Worm (Caenorhabditis elegans): Measurements from ENCODE around the gene F22F7.8.

Gene F22F7.8

DNA sequence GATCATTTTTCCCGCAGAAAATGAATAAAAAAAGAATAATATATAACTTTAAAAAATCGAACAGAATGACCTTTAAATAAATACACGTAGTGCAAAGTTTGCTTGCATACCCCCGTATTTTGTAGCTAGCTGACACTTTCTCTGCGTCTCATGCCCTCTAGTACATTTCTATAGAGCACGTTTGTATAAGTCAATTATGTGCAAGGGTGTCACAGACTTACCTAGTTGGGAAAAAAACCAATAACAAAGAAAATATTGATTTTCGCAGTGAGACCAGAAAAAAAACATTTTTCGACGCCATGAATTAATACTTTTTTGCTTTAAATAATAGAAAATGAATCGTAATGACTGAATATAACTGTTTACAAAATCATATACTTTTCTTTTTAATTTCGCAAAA is 12.5 kb downstream of the F22F7.8 start, which contains the start of gene ckb-4:
Gene ckb-4, minus strand, starts transcription at position 140 of the 400 bp plus-strand sequence.
- TF ChIP-seq unc-55 (GFP tag; optimal IDR thresholded peaks at IDR 0.05) = peak; percentile 31
- peak; percentile 29 for TF ChIP-seq crh-2 (tag; optimal IDR thresholded peaks at IDR 0.05)
- peak; percentile 47 for TF ChIP-seq nhr-129 (tag; optimal IDR thresholded peaks at IDR 0.05)
- TF ChIP-seq skn-1 (tag; optimal IDR thresholded peaks at IDR 0.05) = no peak
- TF ChIP-seq elt-3 (tag; optimal IDR thresholded peaks at IDR 0.05) = no peak
- no peak for TF ChIP-seq Y55F3AM.14 (GFP tag; optimal IDR thresholded peaks at IDR 0.05)
- peak; percentile 46 for TF ChIP-seq sma-9 (GFP tag; optimal IDR thresholded peaks at IDR 0.05)
- no peak for TF ChIP-seq sma-9 (tag; optimal IDR thresholded peaks at IDR 0.05)
- peak; percentile 71 for TF ChIP-seq C34F6.9 (tag; optimal IDR thresholded peaks at IDR 0.05)
- no peak for TF ChIP-seq nhr-6 (tag; optimal IDR thresholded peaks at IDR 0.05)
- TF ChIP-seq fos-1 (tag; optimal IDR thresholded peaks at IDR 0.05) = peak; percentile 36
- peak; percentile 4 for TF ChIP-seq gmeb-1 (tag; optimal IDR thresholded peaks at IDR 0.05)

DNA sequence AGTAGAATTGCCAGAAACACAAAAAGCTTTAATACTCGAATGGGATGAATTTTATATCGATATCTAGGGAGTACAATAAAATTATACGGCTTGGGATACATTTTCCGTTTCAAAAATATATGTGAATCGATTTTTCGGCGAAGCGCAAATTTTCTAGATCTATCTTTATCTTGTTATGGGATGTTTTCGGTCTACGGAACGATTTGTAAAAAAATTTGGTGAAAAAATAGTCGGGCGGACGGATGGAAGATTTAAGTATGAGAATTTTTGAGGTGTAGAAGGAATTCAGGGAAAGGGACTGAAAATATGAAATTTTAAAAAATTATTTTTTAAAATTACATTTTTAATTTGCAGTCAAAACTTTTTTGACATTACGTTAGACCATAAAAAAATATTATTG is 15.8 kb downstream of the F22F7.8 start, which contains the start of gene F22F7.4:
Gene F22F7.4, minus strand, starts transcription at position 101 of the 400 bp plus-strand sequence.
- no peak for TF ChIP-seq sma-3 (GFP tag; optimal IDR thresholded peaks at IDR 0.05)

DNA sequence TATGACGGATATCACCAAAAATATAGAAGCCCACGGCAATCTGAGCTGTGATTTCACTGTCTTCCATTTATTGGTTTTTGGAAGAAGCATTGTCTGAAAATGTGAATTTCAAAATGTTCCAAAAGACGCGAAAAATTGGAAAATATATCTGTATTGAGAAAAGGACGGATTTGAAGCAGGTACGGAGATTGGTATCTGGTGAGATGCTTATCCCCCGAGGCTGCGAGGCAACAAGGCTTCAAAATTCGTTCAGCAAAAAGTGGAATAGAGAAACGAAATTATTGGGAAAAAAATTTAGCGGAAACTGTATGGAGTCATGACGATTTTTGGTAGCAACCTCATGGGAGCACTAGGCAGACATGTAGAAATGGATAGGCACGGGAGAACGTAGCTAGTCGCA is 18.6 kb downstream of the F22F7.8 start, which contains the start of gene F36F12.1:
Gene F36F12.1, minus strand, starts transcription at position 101 of the 400 bp plus-strand sequence.
- TF ChIP-seq R02D3.7 (tag; optimal IDR thresholded peaks at IDR 0.05) (no peak), ztf-11 (tag; optimal IDR thresholded peaks at IDR 0.05) (no peak), unc-39 (tag; optimal IDR thresholded peaks at IDR 0.05) (no peak), nhr-237 (tag; optimal IDR thresholded peaks at IDR 0.05) (no peak), nhr-11 (tag; optimal IDR thresholded peaks at IDR 0.05) (no peak), gmeb-1 (tag; optimal IDR thresholded peaks at IDR 0.05) (no peak), unc-62 (GFP tag; optimal IDR thresholded peaks at IDR 0.05) (no peak), ztf-4 (tag; optimal IDR thresholded peaks at IDR 0.05) (no peak), nhr-25 (tag; optimal IDR thresholded peaks at IDR 0.05) (no peak), lsy-2 (tag; optimal IDR thresholded peaks at IDR 0.05) (no peak), ceh-82 (tag; optimal IDR thresholded peaks at IDR 0.05) (no peak), fos-1 (tag; optimal IDR thresholded peaks at IDR 0.05) (no peak), egl-27 (tag; optimal IDR thresholded peaks at IDR 0.05) (no peak), mdl-1 (tag; optimal IDR thresholded peaks at IDR 0.05) (no peak), nhr-77 (tag; optimal IDR thresholded peaks at IDR 0.05) (no peak), crh-2 (tag; optimal IDR thresholded peaks at IDR 0.05) (no peak), ceh-16 (tag; optimal IDR thresholded peaks at IDR 0.05) (no peak)

DNA sequence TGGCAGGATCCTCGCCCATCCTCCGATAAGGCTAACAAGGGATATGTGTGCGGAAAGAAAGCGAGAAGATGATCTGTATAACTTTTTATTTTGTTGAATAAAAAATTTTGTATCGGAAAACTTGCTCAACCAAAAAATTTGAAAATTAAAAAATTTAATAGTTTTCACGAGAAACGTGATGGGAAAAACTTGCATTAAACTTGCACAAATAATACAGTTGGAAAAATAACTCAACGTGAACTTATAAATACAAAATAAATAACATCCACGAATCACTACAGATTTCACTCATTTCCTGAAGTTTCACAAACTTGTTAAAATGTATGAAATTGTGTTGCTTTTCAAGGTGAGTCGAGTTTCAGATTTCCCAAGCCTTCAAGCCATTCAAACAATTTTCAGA is 22.7 kb downstream of the F22F7.8 start, which contains the start of gene F36F12.7:
Gene F36F12.7, plus strand, starts transcription at position 301 of the 400 bp plus-strand sequence.
- TF ChIP-seq blmp-1 (tag; optimal IDR thresholded peaks at IDR 0.05; ENCODE audit: insufficient read depth) = no peak
- TF ChIP-seq unc-39 (tag; optimal IDR thresholded peaks at IDR 0.05) = no peak
- no peak for TF ChIP-seq nhr-11 (tag; optimal IDR thresholded peaks at IDR 0.05)
- TF ChIP-seq elt-3 (tag; optimal IDR thresholded peaks at IDR 0.05) = no peak
- no peak for TF ChIP-seq C34F6.9 (tag; optimal IDR thresholded peaks at IDR 0.05)

- no peak for TF ChIP-seq sem-4 (tag; optimal IDR thresholded peaks at IDR 0.05)
- TF ChIP-seq R02D3.7 (tag; optimal IDR thresholded peaks at IDR 0.05) = no peak
These were observed 24.1 kb downstream of the F22F7.8 start, which contains the start of gene clec-208 for ce11 chrV:2097653-2098052. TSS of gene clec-208 (plus strand) at chrV:2097953.

DNA sequence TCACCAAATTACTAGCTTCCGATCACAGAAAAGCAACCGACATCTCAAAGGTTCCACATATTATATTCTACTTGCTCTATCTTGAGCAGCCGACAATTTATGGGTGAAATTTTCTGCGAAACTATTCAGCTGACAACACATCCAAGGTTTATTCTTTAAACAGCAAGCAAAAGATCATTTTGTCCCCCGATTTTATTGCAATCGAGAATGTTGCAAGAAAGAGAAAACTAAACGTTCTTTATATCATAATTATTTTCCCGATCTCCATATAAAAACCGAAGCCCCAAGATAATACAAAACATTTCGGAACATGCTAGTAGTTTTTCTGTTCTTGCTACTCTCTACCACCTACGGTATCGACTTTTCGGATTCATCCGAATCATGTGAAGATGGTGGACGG is 26.0 kb downstream of the F22F7.8 start, which contains the start of gene clec-207:
Gene clec-207, plus strand, starts transcription at position 301 of the 400 bp plus-strand sequence.
- TF ChIP-seq Y55F3AM.14 (GFP tag; optimal IDR thresholded peaks at IDR 0.05) (no peak), zag-1 (tag; optimal IDR thresholded peaks at IDR 0.05) (no peak), peb-1 (tag; optimal IDR thresholded peaks at IDR 0.05) (no peak), ztf-11 (tag; optimal IDR thresholded peaks at IDR 0.05) (no peak), ama-1 (optimal IDR thresholded peaks at IDR 0.05) (no peak), mab-5 (tag; optimal IDR thresholded peaks at IDR 0.05) (no peak), nhr-21 (tag; optimal IDR thresholded peaks at IDR 0.05) (no peak), sma-9 (GFP tag; optimal IDR thresholded peaks at IDR 0.05) (no peak), sma-9 (tag; optimal IDR thresholded peaks at IDR 0.05) (no peak), ztf-4 (tag; optimal IDR thresholded peaks at IDR 0.05) (no peak), lin-11 (tag; optimal IDR thresholded peaks at IDR 0.05) (no peak), ztf-1 (GFP tag; conservative IDR thresholded peaks at IDR 0.05) (no peak), nhr-10 (tag; optimal IDR thresholded peaks at IDR 0.05) (no peak), aly-2 (tag; optimal IDR thresholded peaks at IDR 0.05) (no peak), nhr-129 (tag; optimal IDR thresholded peaks at IDR 0.05) (no peak), nhr-237 (tag; optimal IDR thresholded peaks at IDR 0.05) (no peak), nhr-6 (tag; optimal IDR thresholded peaks at IDR 0.05) (no peak), blmp-1 (tag; optimal IDR thresholded peaks at IDR 0.05; ENCODE audit: insufficient read depth) (no peak)

Measured in whole organism, L2 larva.